Worm (Caenorhabditis elegans) whole organism, L2 larva: ENCODE results near the gene C14B1.3.

Source experiments
- dmd-4 ChIP-seq: sonication (generic microtip); optimal IDR thresholded peaks from 2 replicates; lab custom pipeline; 2017; ENCODE audit warnings: missing biosample characterization, missing genetic modification characterization
- lin-13 ChIP-seq: fragments of 150-350 bp; optimal IDR thresholded peaks from 2 replicates; lab custom pipeline; 2014; ENCODE audit warnings: missing biosample characterization, missing genetic modification reagents, missing genetic modification characterization
- lsy-2 ChIP-seq, 2 experiments: fragments of 150-350 bp in 1 of 2; sonication (generic microtip) in 1 of 2; optimal IDR thresholded peaks; 2 replicates each; lab custom pipeline; 2014 to 2017; ENCODE audit warnings: missing biosample characterization in 2 of 2, missing genetic modification characterization in 2 of 2
- nhr-12 ChIP-seq: fragments of 150-350 bp; optimal IDR thresholded peaks from 2 replicates; lab custom pipeline; 2014; ENCODE audit warnings: missing biosample characterization, missing genetic modification characterization
- nhr-237 ChIP-seq: fragments of 150-350 bp; optimal IDR thresholded peaks from 2 replicates; lab custom pipeline; 2014; ENCODE audit warnings: missing biosample characterization, missing genetic modification characterization
- sem-4 ChIP-seq: fragments of 150-350 bp; optimal IDR thresholded peaks from 2 replicates; lab custom pipeline; 2014; ENCODE audit warnings: missing biosample characterization, missing genetic modification reagents, missing genetic modification characterization
- unc-39 ChIP-seq: fragments of 150-350 bp; optimal IDR thresholded peaks from 2 replicates; lab custom pipeline; 2014; ENCODE audit warnings: missing biosample characterization, missing genetic modification characterization
- ztf-11 ChIP-seq: sonication (generic microtip); optimal IDR thresholded peaks from 2 replicates; lab custom pipeline; 2017; ENCODE audit warnings: missing biosample characterization, missing genetic modification characterization

DNA sequence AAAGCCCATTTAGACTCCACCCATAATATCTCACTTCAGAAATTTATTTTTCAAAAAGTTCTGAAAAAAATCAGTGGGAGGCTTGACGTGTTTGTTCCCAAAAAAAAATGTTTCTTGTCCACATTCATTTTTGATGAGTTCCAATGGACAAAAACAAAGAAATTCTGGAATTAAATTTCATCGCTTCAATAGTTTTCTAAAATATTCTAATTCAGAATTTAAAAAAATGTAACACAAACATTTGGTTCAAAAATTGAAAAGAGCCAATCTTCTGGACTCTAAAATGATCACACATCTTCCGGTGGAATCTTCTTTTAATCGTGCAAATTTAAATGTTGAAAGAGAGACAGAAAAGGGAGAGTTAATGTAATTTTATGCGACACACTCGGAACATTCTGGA lies 10.8 kb upstream of the C14B1.3 start:
- TF ChIP-seq sem-4 (tag; lab: Kevin White, UChicago) (no peak), lin-13 (GFP tag; lab: Kevin White, UChicago) (no peak), dmd-4 (tag; lab: Kevin White, UChicago) (no peak), nhr-12 (tag; lab: Kevin White, UChicago) (no peak), unc-39 (no peak), ztf-11 (tag; lab: Kevin White, UChicago) (no peak), lsy-2 (tag; optimal IDR thresholded peaks at IDR 0.05; lab: Kevin White, UChicago) (no peak), nhr-237 (tag; lab: Kevin White, UChicago) (no peak)
